Worm (Caenorhabditis elegans) whole organism, midembryonic: ENCODE measurements around the gene C03B1.3.

Experiments used
- cog-1 ChIP-seq: sonication (generic microtip); optimal IDR thresholded peaks from 2 replicates; lab custom pipeline; 2016; ENCODE audit warnings: missing genetic modification characterization, missing compliant biosample characterization
- flt-1 ChIP-seq: fragments of 200-800 bp; sonication (Bioruptor generic); IDR thresholded peaks from 2 replicates; pipeline ENCODE4 v1.3.6; 2022; ENCODE audit warnings: missing genetic modification characterization, missing compliant biosample characterization
- klf-2 ChIP-seq: fragments of 200-800 bp; sonication (Bioruptor generic); conservative IDR thresholded peaks from 2 replicates; pipeline ENCODE4 v1.3.6; 2022; ENCODE audit warnings: missing genetic modification reagents, missing genetic modification characterization, missing compliant biosample characterization
- med-1 ChIP-seq: sonication (generic microtip); optimal IDR thresholded peaks from 2 replicates; lab custom pipeline; 2017; ENCODE audit warnings: missing genetic modification characterization, mild to moderate bottlenecking, missing compliant biosample characterization, antibody characterized with exemption, missing genetic modification reagents; ENCODE audit not compliant: insufficient read depth
- ref-1 ChIP-seq: fragments of 200-800 bp; sonication (Bioruptor generic); conservative IDR thresholded peaks from 2 replicates; pipeline ENCODE4 v1.3.6; 2022; ENCODE audit warnings: missing genetic modification reagents, missing genetic modification characterization, missing compliant biosample characterization
- tab-1 ChIP-seq: fragments of 200-800 bp; sonication (Bioruptor generic); IDR thresholded peaks from 2 replicates; pipeline ENCODE4 v1.3.6; 2022; ENCODE audit warnings: missing genetic modification characterization, missing compliant biosample characterization

- TF ChIP-seq med-1 (GFP tag; lab: Kevin White, UChicago) (no peak), cog-1 (tag; lab: Kevin White, UChicago) (no peak), flt-1 (no peak), tab-1 (GFP tag; lab: Robert Waterston, UW) (no peak), klf-2 (no peak), ref-1 (no peak)
Measured at ce11 chrX:6321380-6321779, 44.4 kb upstream of the C03B1.3 start.
